Fruit fly (Drosophila melanogaster) whole organism, embryonic: ENCODE measurements around the gene CG11294.
A peak's percentile ranks its signal among the peaks of the same experiment; 100 is the strongest.

Experiments
- CG10267 ChIP-seq: fragments of 200-800 bp; sonication (Bioruptor generic); optimal IDR thresholded peaks from 2 replicates; lab custom pipeline; 2018; ENCODE audit warnings: missing biosample characterization, mild to moderate bottlenecking, missing genetic modification characterization, moderate library complexity
- CG10979 ChIP-seq: fragments of 200-800 bp; sonication (Bioruptor generic); optimal IDR thresholded peaks from 2 replicates; lab custom pipeline; 2018; ENCODE audit warnings: missing biosample characterization, mild to moderate bottlenecking, missing genetic modification characterization, moderate library complexity
- CG11504 ChIP-seq: fragments of 200-800 bp; sonication (Bioruptor generic); optimal IDR thresholded peaks from 3 replicates; lab custom pipeline; 2019; ENCODE audit warnings: missing biosample characterization, mild to moderate bottlenecking, missing genetic modification characterization, moderate library complexity
- CG12391 ChIP-seq: fragments of 200-800 bp; sonication (Bioruptor generic); optimal IDR thresholded peaks from 3 replicates; lab custom pipeline; 2018; ENCODE audit warnings: missing biosample characterization, mild to moderate bottlenecking, missing genetic modification characterization, moderate library complexity
- CG13894 ChIP-seq: fragments of 200-800 bp; sonication (Bioruptor generic); optimal IDR thresholded peaks from 3 replicates; lab custom pipeline; 2018; ENCODE audit warnings: missing biosample characterization, mild to moderate bottlenecking, missing genetic modification characterization, moderate library complexity
- CG14710 ChIP-seq: fragments of 200-800 bp; sonication (Bioruptor generic); optimal IDR thresholded peaks from 3 replicates; lab custom pipeline; 2019; ENCODE audit warnings: missing biosample characterization, mild to moderate bottlenecking, missing genetic modification characterization, moderate library complexity
- CG15601 ChIP-seq: fragments of 200-800 bp; sonication (Bioruptor generic); optimal IDR thresholded peaks from 3 replicates; lab custom pipeline; 2019; ENCODE audit warnings: missing biosample characterization, mild to moderate bottlenecking, missing genetic modification characterization, moderate library complexity
- CG15696 ChIP-seq: fragments of 200-800 bp; sonication (Bioruptor generic); optimal IDR thresholded peaks from 2 replicates; lab custom pipeline; 2019; ENCODE audit warnings: missing biosample characterization, mild to moderate bottlenecking, missing genetic modification characterization, moderate library complexity
- CG16779 ChIP-seq: fragments of 200-800 bp; sonication (Bioruptor generic); IDR thresholded peaks from 2 replicates; pipeline ENCODE4 v1.3.6; 2022; ENCODE audit warnings: missing biosample characterization, missing genetic modification characterization
- CG17568 ChIP-seq: fragments of 200-800 bp; sonication (Bioruptor generic); optimal IDR thresholded peaks from 2 replicates; lab custom pipeline; 2018; ENCODE audit warnings: missing biosample characterization, mild to moderate bottlenecking, missing genetic modification characterization, moderate library complexity
- CG17829 ChIP-seq: fragments of 200-800 bp; optimal IDR thresholded peaks from 2 replicates; lab custom pipeline; 2019; ENCODE audit warnings: missing biosample characterization, mild to moderate bottlenecking, missing genetic modification characterization, moderate library complexity
- CG18262 ChIP-seq: fragments of 200-800 bp; optimal IDR thresholded peaks from 3 replicates; lab custom pipeline; 2019; ENCODE audit warnings: missing biosample characterization, mild to moderate bottlenecking, missing genetic modification characterization, moderate library complexity
- CG2712 ChIP-seq: fragments of 200-800 bp; optimal IDR thresholded peaks from 3 replicates; lab custom pipeline; 2019; ENCODE audit warnings: missing biosample characterization, mild to moderate bottlenecking, missing genetic modification characterization, moderate library complexity
- CG3065 ChIP-seq: fragments of 200-800 bp; sonication (Bioruptor generic); optimal IDR thresholded peaks from 2 replicates; lab custom pipeline; 2016; ENCODE audit warnings: missing biosample characterization, missing genetic modification characterization
- CG33557 ChIP-seq: fragments of 200-800 bp; sonication (Bioruptor generic); optimal IDR thresholded peaks from 2 replicates; lab custom pipeline; 2019; ENCODE audit warnings: missing biosample characterization, mild to moderate bottlenecking, missing genetic modification characterization, moderate library complexity
- CG3995 ChIP-seq: fragments of 200-800 bp; sonication (Bioruptor generic); optimal IDR thresholded peaks from 3 replicates; lab custom pipeline; 2016; ENCODE audit warnings: missing biosample characterization, missing genetic modification characterization
- CG4404 ChIP-seq: fragments of 200-800 bp; sonication (Bioruptor generic); IDR thresholded peaks from 2 replicates; pipeline ENCODE4 v1.3.6; 2022; ENCODE audit warnings: missing biosample characterization, missing genetic modification characterization
- CG8924 ChIP-seq: fragments of 200-800 bp; optimal IDR thresholded peaks from 3 replicates; lab custom pipeline; 2019; ENCODE audit warnings: missing biosample characterization, mild to moderate bottlenecking, missing genetic modification characterization, moderate library complexity
- CG9215 ChIP-seq: fragments of 200-800 bp; sonication (Bioruptor generic); IDR thresholded peaks from 2 replicates; pipeline ENCODE4 v1.3.6; 2022; ENCODE audit warnings: missing biosample characterization, missing genetic modification characterization
- CG9932 ChIP-seq: fragments of 200-800 bp; sonication (Bioruptor generic); IDR thresholded peaks from 2 replicates; pipeline ENCODE4 v1.3.6; 2022; ENCODE audit warnings: missing biosample characterization, missing genetic modification characterization
- CoRest ChIP-seq: fragments of 200-800 bp; sonication (Bioruptor generic); optimal IDR thresholded peaks from 3 replicates; lab custom pipeline; 2018; ENCODE audit warnings: missing biosample characterization, mild to moderate bottlenecking, missing genetic modification characterization, moderate library complexity
- Jarid2 ChIP-seq: fragments of 200-800 bp; sonication (Bioruptor generic); optimal IDR thresholded peaks from 3 replicates; lab custom pipeline; 2017; ENCODE audit warnings: mild to moderate bottlenecking, missing biosample characterization, missing genetic modification reagents, missing genetic modification characterization
- MESR4 ChIP-seq: fragments of 200-800 bp; sonication (Bioruptor generic); optimal IDR thresholded peaks from 2 replicates; lab custom pipeline; 2018; ENCODE audit warnings: missing biosample characterization, mild to moderate bottlenecking, missing genetic modification characterization, moderate library complexity
- Med ChIP-seq: fragments of 200-800 bp; sonication (Bioruptor generic); peaks from one replicate; lab custom pipeline; 2016; ENCODE audit warnings: missing biosample characterization, missing genetic modification characterization, mild to moderate bottlenecking, inconsistent platforms, moderate library complexity
- Xrp1 ChIP-seq: fragments of 200-800 bp; sonication (Bioruptor generic); IDR thresholded peaks from 2 replicates; pipeline ENCODE4 v1.3.6; 2022; ENCODE audit warnings: missing biosample characterization, missing genetic modification characterization
- ac ChIP-seq: fragments of 200-800 bp; sonication (Bioruptor generic); optimal IDR thresholded peaks from 3 replicates; lab custom pipeline; 2017; ENCODE audit warnings: missing biosample characterization, mild to moderate bottlenecking, missing genetic modification characterization
- chinmo ChIP-seq: fragments of 200-800 bp; sonication (Bioruptor generic); IDR thresholded peaks from 4 replicates; pipeline ENCODE4 v1.3.6; 2022; ENCODE audit warnings: missing biosample characterization, missing genetic modification characterization; ENCODE audit not compliant: partially characterized antibody
- croc ChIP-seq: fragments of 200-800 bp; sonication (Bioruptor generic); conservative IDR thresholded peaks from 3 replicates; pipeline ENCODE4 v1.3.6; 2022; ENCODE audit warnings: missing biosample characterization, missing genetic modification characterization
- dmrt11E ChIP-seq: fragments of 200-800 bp; sonication (Bioruptor generic); optimal IDR thresholded peaks from 3 replicates; lab custom pipeline; 2018; ENCODE audit warnings: missing biosample characterization, mild to moderate bottlenecking, missing genetic modification characterization, moderate library complexity
- fd102C ChIP-seq: fragments of 200-800 bp; sonication (Bioruptor generic); optimal IDR thresholded peaks from 2 replicates; lab custom pipeline; 2018; ENCODE audit warnings: missing biosample characterization, mild to moderate bottlenecking, missing genetic modification characterization, moderate library complexity
- fd96Cb ChIP-seq: fragments of 200-800 bp; sonication (Bioruptor generic); optimal IDR thresholded peaks from 2 replicates; lab custom pipeline; 2018; ENCODE audit warnings: missing biosample characterization, mild to moderate bottlenecking, missing genetic modification characterization, moderate library complexity
- grau ChIP-seq: fragments of 200-800 bp; optimal IDR thresholded peaks from 3 replicates; lab custom pipeline; 2019; ENCODE audit warnings: missing biosample characterization, mild to moderate bottlenecking, missing genetic modification characterization, moderate library complexity
- h ChIP-seq: fragments of >200 bp; optimal IDR thresholded peaks from 2 replicates; lab custom pipeline; 2017
- lola ChIP-seq, 3 experiments: fragments of >200 bp in 2 of 3; fragments of 200-800 bp in 1 of 3; sonication (Bioruptor generic) in 1 of 3; optimal IDR thresholded peaks; 2 replicates each; lab custom pipeline; 2017 to 2019; ENCODE audit warnings: missing biosample characterization in 3 of 3, missing genetic modification characterization in 3 of 3, mild to moderate bottlenecking in 1 of 3, moderate library complexity in 1 of 3
- oc ChIP-seq: fragments of 200-800 bp; sonication (Bioruptor generic); optimal IDR thresholded peaks from 2 replicates; lab custom pipeline; 2018; ENCODE audit warnings: missing biosample characterization, mild to moderate bottlenecking, missing genetic modification characterization, moderate library complexity
- prd ChIP-seq, 3 experiments: fragments of >200 bp in 2 of 3; fragments of 200-800 bp in 1 of 3; sonication (Bioruptor generic) in 1 of 3; optimal IDR thresholded peaks in 2 of 3; IDR thresholded peaks in 1 of 3; 2 replicates in 2 of 3; 3 replicates in 1 of 3; pipeline versions ENCODE4 v1.3.6 to Lab custom; 2017 to 2022; ENCODE audit warnings: missing biosample characterization in 1 of 3, missing genetic modification characterization in 1 of 3
- pros ChIP-seq: fragments of 200-800 bp; sonication (Bioruptor generic); optimal IDR thresholded peaks from 3 replicates; lab custom pipeline; 2019; ENCODE audit warnings: missing biosample characterization, mild to moderate bottlenecking, missing genetic modification characterization, moderate library complexity
- pzg ChIP-seq: fragments of 200-800 bp; sonication (Bioruptor generic); optimal IDR thresholded peaks from 3 replicates; lab custom pipeline; 2018; ENCODE audit warnings: missing biosample characterization, mild to moderate bottlenecking, missing genetic modification characterization, moderate library complexity
- sens ChIP-seq: fragments of 200-800 bp; sonication (Bioruptor generic); peaks from one replicate; lab custom pipeline; 2016; ENCODE audit warnings: missing biosample characterization, missing genetic modification characterization
- zen ChIP-seq: fragments of 200-800 bp; sonication (Bioruptor generic); optimal IDR thresholded peaks from 3 replicates; lab custom pipeline; 2018; ENCODE audit warnings: missing biosample characterization, mild to moderate bottlenecking, missing genetic modification characterization, moderate library complexity
- zf30C ChIP-seq: fragments of 200-800 bp; sonication (Bioruptor generic); optimal IDR thresholded peaks from 3 replicates; lab custom pipeline; 2018; ENCODE audit warnings: missing biosample characterization, mild to moderate bottlenecking, missing genetic modification characterization
- zfh1 ChIP-seq: fragments of 200-800 bp; sonication (Bioruptor generic); IDR thresholded peaks from 3 replicates; pipeline ENCODE4 v1.3.6; 2022; ENCODE audit warnings: missing biosample characterization, missing genetic modification characterization

Gene CG11294

DNA sequence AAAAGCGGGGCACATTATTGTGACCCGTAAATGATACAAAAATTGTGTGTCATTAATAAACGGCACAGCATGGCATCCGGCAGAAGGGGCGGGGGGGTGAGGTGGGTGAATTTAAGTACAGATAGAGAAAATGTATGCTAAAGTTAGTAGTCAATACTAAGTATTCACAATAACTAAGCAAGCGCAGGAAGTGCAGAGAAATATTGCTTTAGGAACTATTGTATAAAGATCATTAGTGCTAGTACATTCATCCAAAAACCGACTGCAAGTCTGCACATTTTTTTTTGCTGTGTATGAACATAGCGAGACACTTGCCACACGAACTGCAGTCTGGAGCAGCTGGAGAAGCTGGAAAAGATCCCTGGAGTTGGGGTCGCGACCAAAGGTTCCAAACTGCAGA is 24.0 kb downstream of the CG11294 start (continued):
- TF ChIP-seq CG13894 (no peak), pzg (GFP tag; lab: Kevin White, UChicago) (no peak)
- TF ChIP-seq, all 482 proteins: peak for 49

dm6 chrX:8667709-8668108 is 25.7 kb downstream of the CG11294 start:
- TF ChIP-seq sens (GFP tag; lab: Kevin White, UChicago) (peak; percentile 42), zfh1 (GFP tag; lab: Robert Waterston, UW) (0 out of 3 replicates have a peak, but pooled peaks have one; percentile 21), Med (GFP tag; lab: Kevin White, UChicago) (peak; percentile 3), h (lab: Kevin White, UChicago) (no peak)
- TF ChIP-seq, all 482 proteins: peak for 3

DNA sequence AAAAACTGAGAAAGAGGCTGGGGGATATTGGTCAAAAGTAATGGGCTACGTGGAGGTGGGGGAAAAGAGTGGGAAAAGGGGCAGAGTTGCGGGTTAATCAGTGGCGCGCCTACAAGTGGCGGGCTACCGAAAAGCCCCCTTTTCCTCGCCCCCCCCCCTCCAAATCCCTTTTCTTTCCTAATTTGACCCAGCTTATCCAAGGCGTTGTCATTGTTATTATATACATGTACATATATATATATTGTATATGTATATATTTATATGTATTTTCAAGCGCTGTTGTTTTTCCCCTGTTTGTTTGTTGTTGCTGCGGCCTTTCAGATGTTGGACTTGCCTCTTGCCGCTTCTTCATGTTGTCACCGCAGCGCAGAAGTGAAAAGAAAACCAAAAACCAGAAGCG is 26.4 kb downstream of the CG11294 start:
- TF ChIP-seq oc (tag; lab: Kevin White, UChicago) (peak; percentile 90), Jarid2 (GFP tag; lab: Kevin White, UChicago) (no peak)

DNA sequence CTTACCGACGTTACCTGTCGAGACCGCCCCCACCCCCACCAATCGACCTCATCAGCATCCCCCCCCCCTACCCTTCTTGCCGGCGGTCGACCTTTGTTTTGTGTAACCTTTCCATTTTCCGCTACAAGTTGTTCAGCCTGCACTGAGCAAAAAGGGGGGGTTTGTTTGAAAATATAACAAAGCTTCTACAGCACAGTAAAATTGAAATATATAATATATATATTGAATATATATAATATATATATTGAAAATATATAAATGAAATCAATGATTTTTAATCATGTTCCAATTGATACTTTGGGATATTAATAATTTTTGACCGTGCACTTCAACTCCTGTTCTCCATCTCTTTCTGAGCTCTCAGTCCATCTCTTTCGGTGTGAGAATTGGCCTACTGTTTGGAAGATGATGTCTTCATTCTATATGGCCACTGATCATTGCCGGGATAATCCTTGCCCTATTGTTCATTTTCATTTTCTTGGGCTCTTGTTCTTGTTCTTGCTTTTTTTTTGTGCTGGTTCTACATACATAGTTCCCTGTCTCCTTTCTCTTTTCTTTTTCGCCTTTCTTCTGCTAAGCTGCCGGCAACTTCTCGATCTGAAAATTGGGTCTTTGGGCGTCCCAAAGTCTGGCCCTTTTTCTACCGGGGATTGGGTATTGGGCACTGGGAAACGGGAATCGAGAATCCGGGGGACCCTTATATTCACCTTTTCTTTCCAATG is 27.7 kb downstream of the CG11294 start:
- peak; percentile 23 for TF ChIP-seq CG33557 (GFP tag; lab: Kevin White, UChicago)
- TF ChIP-seq CG14710 (tag; lab: Kevin White, UChicago), result peak; percentile 38
- peak; percentile 66 for TF ChIP-seq CG15696 (tag; lab: Kevin White, UChicago)
- no peak for TF ChIP-seq CG3995 (GFP tag; lab: Kevin White, UChicago)
- peak; percentile 4 for TF ChIP-seq CoRest
- peak; percentile 47 for TF ChIP-seq CG18262 (tag; lab: Kevin White, UChicago)
- peak; percentile 37 for TF ChIP-seq CG17829 (tag; lab: Kevin White, UChicago)
- peak; percentile 54 for TF ChIP-seq Xrp1 (GFP tag; lab: Robert Waterston, UW)
- TF ChIP-seq croc (GFP tag; lab: Robert Waterston, UW), result no peak
- TF ChIP-seq CG8924, result peak; percentile 20
- TF ChIP-seq CG17568 (GFP tag; lab: Kevin White, UChicago), result no peak
- TF ChIP-seq MESR4 (GFP tag; lab: Kevin White, UChicago), result no peak
- TF ChIP-seq lola (GFP tag; optimal IDR thresholded peaks at IDR 0.05; lab: Kevin White, UChicago), result peak in 1 of 3 experiments; percentile 47
- TF ChIP-seq ac (GFP tag; lab: Kevin White, UChicago), result peak; percentile 12
- peak; percentile 12 for TF ChIP-seq fd102C (GFP tag; lab: Kevin White, UChicago)
- TF ChIP-seq oc (tag; lab: Kevin White, UChicago), result peak; percentile 51
- TF ChIP-seq CG10979 (tag; lab: Kevin White, UChicago), result peak; percentile 34
- TF ChIP-seq CG2712, result peak; percentile 59
- TF ChIP-seq fd96Cb (tag; lab: Kevin White, UChicago), result no peak
- TF ChIP-seq CG16779 (GFP tag; lab: Robert Waterston, UW), result no peak
- TF ChIP-seq CG9932 (GFP tag; lab: Robert Waterston, UW), result no peak
- peak; percentile 57 for TF ChIP-seq dmrt11E (tag; lab: Kevin White, UChicago)
- TF ChIP-seq CG3065 (GFP tag; lab: Kevin White, UChicago), result no peak
- TF ChIP-seq CG11504 (tag; lab: Kevin White, UChicago), result peak; percentile 2
- peak; percentile 5 for TF ChIP-seq grau (tag; lab: Kevin White, UChicago)
- no peak for TF ChIP-seq CG9215
- TF ChIP-seq zen (tag; lab: Kevin White, UChicago), result peak; percentile 50
- TF ChIP-seq chinmo (GFP tag; lab: Robert Waterston, UW), result no peak
- TF ChIP-seq prd (optimal IDR thresholded peaks at IDR 0.05; lab: Kevin White, UChicago), result no peak
- TF ChIP-seq prd (GFP tag; IDR thresholded peaks at IDR 0.05; lab: Robert Waterston, UW), result peak; percentile 43; the same call in 1 of the 3 replicates
- peak; percentile 71 for TF ChIP-seq zf30C (GFP tag; lab: Kevin White, UChicago)
- TF ChIP-seq pros (GFP tag; lab: Kevin White, UChicago), result peak; percentile 53
- peak; percentile 55; the same call in 1 of the 2 replicates for TF ChIP-seq CG4404 (GFP tag; lab: Robert Waterston, UW)
- peak; percentile 6 for TF ChIP-seq CG15601
- TF ChIP-seq CG10267 (tag; lab: Kevin White, UChicago), result peak; percentile 25
- TF ChIP-seq CG12391 (tag; lab: Kevin White, UChicago), result peak; percentile 18
